Fruit fly (Drosophila melanogaster) S2 (cell line): ENCODE measurements around the gene Rad23.

Experiments used
- CG8478 ChIP-seq: fragments of >200 bp; optimal IDR thresholded peaks from 2 replicates; lab custom pipeline; 2018
- CTCF ChIP-seq, 2 experiments: fragments of >200 bp; optimal IDR thresholded peaks; 2 replicates each; lab custom pipeline; 2018

- TF ChIP-seq CG8478 (no peak), CTCF (optimal IDR thresholded peaks at IDR 0.05; lab: Kevin White, UChicago) (no peak)
Observed at dm6 chr4:318795-319194, 10.9 kb downstream of the Rad23 start.
